Worm (Caenorhabditis elegans): ENCODE data around the gene pitp-1.

ce11 chrIII:3528342-3528741 is 1.3 kb downstream of the pitp-1 start, which contains the start of gene rpl-37:
- TF ChIP-seq ceh-36 (tag; optimal IDR thresholded peaks at IDR 0.05) (no peak), tra-4 (tag; optimal IDR thresholded peaks at IDR 0.05) (no peak), tbx-37 (GFP tag; conservative IDR thresholded peaks at IDR 0.05) (no peak), flt-1 (GFP tag; IDR thresholded peaks at IDR 0.05) (no peak), ama-1 (optimal IDR thresholded peaks at IDR 0.05) (no peak), F13C5.2 (tag; optimal IDR thresholded peaks at IDR 0.05) (no peak), hmg-4 (GFP tag; optimal IDR thresholded peaks at IDR 0.05) (no peak), hnd-1 (tag; optimal IDR thresholded peaks at IDR 0.05) (no peak), hmbx-1 (tag; optimal IDR thresholded peaks at IDR 0.05) (no peak), scrt-1 (GFP tag; IDR thresholded peaks at IDR 0.05) (no peak), ets-7 (tag; optimal IDR thresholded peaks at IDR 0.05) (no peak), aly-1 (tag; optimal IDR thresholded peaks at IDR 0.05) (no peak), ceh-13 (GFP tag; optimal IDR thresholded peaks at IDR 0.05) (no peak)

Measured in whole organism, early embryonic.